1 fruit fly cellular context compared by ENCODE assay signal in genomic region chr2L:1737057-1737581, dm6.
TF ChIP-seq lines count a peak whose summit lies in the region.

No protein-coding gene starts in this region.

TF ChIP-seq in whole organism, embryonic, 481 proteins besides CTCF, POLR2A, EP300 and RAD21 (continued from another document):
- TF ChIP-seq lab (GFP tag; optimal IDR thresholded peaks at IDR 0.05; lab: Kevin White, UChicago), result peak; percentile 88
- peak; percentile 48 for TF ChIP-seq CG3995 (GFP tag; optimal IDR thresholded peaks at IDR 0.05; lab: Kevin White, UChicago)
- TF ChIP-seq CG17328 (GFP tag; IDR thresholded peaks at IDR 0.05; lab: Robert Waterston, UW), result peak; percentile 77
- TF ChIP-seq CG30431 (GFP tag; optimal IDR thresholded peaks at IDR 0.05; lab: Kevin White, UChicago), result peak; percentile 84
- TF ChIP-seq CG2199 (GFP tag; IDR thresholded peaks at IDR 0.05; lab: Robert Waterston, UW), result no peak
- TF ChIP-seq ara (GFP tag; IDR thresholded peaks at IDR 0.05; lab: Robert Waterston, UW), result peak; percentile 87
- TF ChIP-seq cato (GFP tag; optimal IDR thresholded peaks at IDR 0.05; lab: Kevin White, UChicago; ENCODE audit: borderline replicate concordance), result peak; percentile 89
- peak in 1 of 2 experiments; percentile 48 for TF ChIP-seq pan (optimal IDR thresholded peaks at IDR 0.05; lab: Kevin White, UChicago)
- peak in 1 of 2 experiments; percentile 90 for TF ChIP-seq pan (GFP tag; optimal IDR thresholded peaks at IDR 0.05 in 1 of 2, IDR thresholded peaks at IDR 0.05 in 1 of 2)
- TF ChIP-seq h (optimal IDR thresholded peaks at IDR 0.05; lab: Kevin White, UChicago), result no peak
- TF ChIP-seq NC2α (GFP tag; optimal IDR thresholded peaks at IDR 0.05; lab: Kevin White, UChicago), result peak; percentile 61
- TF ChIP-seq fu2 (GFP tag; optimal IDR thresholded peaks at IDR 0.05; lab: Kevin White, UChicago), result peak; percentile 83
- peak; percentile 61 for TF ChIP-seq odd (GFP tag; optimal IDR thresholded peaks at IDR 0.05; lab: Kevin White, UChicago)
- peak; percentile 89 for TF ChIP-seq Chrac-16 (GFP tag; optimal IDR thresholded peaks at IDR 0.05; lab: Kevin White, UChicago)
- peak; percentile 85 to 92 for TF ChIP-seq Hr51 (GFP tag; optimal IDR thresholded peaks at IDR 0.05; lab: Kevin White, UChicago)
- peak; percentile 63 for TF ChIP-seq ERR (GFP tag; optimal IDR thresholded peaks at IDR 0.05; lab: Kevin White, UChicago)
- TF ChIP-seq CG10565 (GFP tag; optimal IDR thresholded peaks at IDR 0.05; lab: Kevin White, UChicago), result peak; percentile 35
- no peak for TF ChIP-seq Nf-YC (tag; optimal IDR thresholded peaks at IDR 0.05; lab: Kevin White, UChicago)
- peak; percentile 91 for TF ChIP-seq bab2 (GFP tag; optimal IDR thresholded peaks at IDR 0.05; lab: Kevin White, UChicago)
- peak; percentile 76 for TF ChIP-seq BtbVII (GFP tag; optimal IDR thresholded peaks at IDR 0.05; lab: Kevin White, UChicago)
- no peak for TF ChIP-seq z (GFP tag; IDR thresholded peaks at IDR 0.05; lab: Robert Waterston, UW)
- TF ChIP-seq Dfd (GFP tag; optimal IDR thresholded peaks at IDR 0.05; lab: Kevin White, UChicago), result no peak
- TF ChIP-seq slou (GFP tag; optimal IDR thresholded peaks at IDR 0.05; lab: Kevin White, UChicago), result peak; percentile 74
- peak; percentile 88 for TF ChIP-seq CG11093 (GFP tag; IDR thresholded peaks at IDR 0.05; lab: Robert Waterston, UW)
- no peak for TF ChIP-seq knrl (GFP tag; IDR thresholded peaks at IDR 0.05; lab: Robert Waterston, UW; ENCODE audit: partially characterized antibody)
- peak; percentile 70 for TF ChIP-seq CG4730 (GFP tag; IDR thresholded peaks at IDR 0.05; lab: Robert Waterston, UW)
- TF ChIP-seq CG10959 (GFP tag; IDR thresholded peaks at IDR 0.05; lab: Robert Waterston, UW), result peak; percentile 55
- peak; percentile 95 for TF ChIP-seq Drgx (GFP tag; IDR thresholded peaks at IDR 0.05; lab: Robert Waterston, UW)
- TF ChIP-seq hkb (optimal IDR thresholded peaks at IDR 0.05; lab: Kevin White, UChicago), result no peak
- peak; percentile 84 for TF ChIP-seq hkb (GFP tag; IDR thresholded peaks at IDR 0.05; lab: Robert Waterston, UW)
- no peak for TF ChIP-seq CG1832 (GFP tag; optimal IDR thresholded peaks at IDR 0.05; lab: Kevin White, UChicago)
- no peak for TF ChIP-seq gfzf (GFP tag; optimal IDR thresholded peaks at IDR 0.05; lab: Kevin White, UChicago)
- TF ChIP-seq CG2116 (GFP tag; optimal IDR thresholded peaks at IDR 0.05; lab: Kevin White, UChicago), result peak; percentile 59
- peak; percentile 53 for TF ChIP-seq CG3065 (GFP tag; optimal IDR thresholded peaks at IDR 0.05; lab: Kevin White, UChicago)
- peak; percentile 61 for TF ChIP-seq Neu2 (GFP tag; optimal IDR thresholded peaks at IDR 0.05; lab: Kevin White, UChicago; ENCODE audit: borderline replicate concordance)
- TF ChIP-seq cas (GFP tag; IDR thresholded peaks at IDR 0.05; lab: Robert Waterston, UW), result peak; percentile 61; the same call in 1 of the 2 replicates
- peak; percentile 88 for TF ChIP-seq CG1603 (tag; optimal IDR thresholded peaks at IDR 0.05; lab: Kevin White, UChicago)
- peak; percentile 94 for TF ChIP-seq pnt (GFP tag; optimal IDR thresholded peaks at IDR 0.05; lab: Kevin White, UChicago)
- peak; percentile 76 for TF ChIP-seq Six4 (GFP tag; optimal IDR thresholded peaks at IDR 0.05; lab: Kevin White, UChicago)
- no peak for TF ChIP-seq zf30C (GFP tag; optimal IDR thresholded peaks at IDR 0.05; lab: Kevin White, UChicago)
- TF ChIP-seq nerfin-1 (tag; optimal IDR thresholded peaks at IDR 0.05; lab: Kevin White, UChicago), result peak; percentile 35
- TF ChIP-seq Awh (GFP tag; IDR thresholded peaks at IDR 0.05; lab: Robert Waterston, UW), result peak; percentile 79; the same call in 1 of the 2 replicates
- TF ChIP-seq ranshi (GFP tag; IDR thresholded peaks at IDR 0.05; lab: Robert Waterston, UW), result peak; percentile 76; the same call in 1 of the 2 replicates
- peak; percentile 69 for TF ChIP-seq ro (GFP tag; IDR thresholded peaks at IDR 0.05; lab: Robert Waterston, UW)
- TF ChIP-seq fd96Cb (tag; optimal IDR thresholded peaks at IDR 0.05; lab: Kevin White, UChicago), result peak; percentile 92
- TF ChIP-seq Side (GFP tag; optimal IDR thresholded peaks at IDR 0.05; lab: Kevin White, UChicago), result peak; percentile 88
